Fruit fly (Drosophila melanogaster): Measurements from ENCODE around the gene epsilonCOP.
A peak's percentile ranks its signal among the peaks of the same experiment; 100 is the strongest.

The epsilonCOP gene

dm6 chr2L:6480212-6480994 lies 8.5 kb upstream of the epsilonCOP start, which contains the start of the genes Sec61alpha and Daxx (continued):
- TF ChIP-seq mld (GFP tag; IDR thresholded peaks at IDR 0.05; ENCODE audit: partially characterized antibody) = peak; percentile 100
- peak; percentile 89 for TF ChIP-seq fu2 (GFP tag; optimal IDR thresholded peaks at IDR 0.05)
- TF ChIP-seq CG2199 (GFP tag; IDR thresholded peaks at IDR 0.05) = peak; percentile 61; the same call in 1 of the 3 replicates
- TF ChIP-seq crp (GFP tag; optimal IDR thresholded peaks at IDR 0.05) = peak in 1 of 2 experiments; percentile 65
- TF ChIP-seq salm (tag; optimal IDR thresholded peaks at IDR 0.05) = peak; percentile 55
- TF ChIP-seq eyg (GFP tag; optimal IDR thresholded peaks at IDR 0.05) = peak; percentile 89
- peak; percentile 43 for TF ChIP-seq Elba2 (GFP tag; optimal IDR thresholded peaks at IDR 0.05)
- TF ChIP-seq CG9797 (GFP tag; optimal IDR thresholded peaks at IDR 0.05) = peak; percentile 95
- peak; percentile 69 for TF ChIP-seq tup (GFP tag; optimal IDR thresholded peaks at IDR 0.05)
- TF ChIP-seq CG10366 (GFP tag; IDR thresholded peaks at IDR 0.05) = peak; percentile 82
- TF ChIP-seq wek (GFP tag; optimal IDR thresholded peaks at IDR 0.05) = peak; percentile 12
- peak; percentile 94 for TF ChIP-seq pho (GFP tag; optimal IDR thresholded peaks at IDR 0.05)
- peak; percentile 45 for TF ChIP-seq Ssrp (tag; optimal IDR thresholded peaks at IDR 0.05)
- peak; percentile 82 for TF ChIP-seq gro (GFP tag; optimal IDR thresholded peaks at IDR 0.05)
- TF ChIP-seq Dip3 (GFP tag; optimal IDR thresholded peaks at IDR 0.05) = peak; percentile 93
- peak; percentile 87 for TF ChIP-seq lab (GFP tag; optimal IDR thresholded peaks at IDR 0.05)
- TF ChIP-seq CG13424 (tag; optimal IDR thresholded peaks at IDR 0.05) = peak; percentile 87
- peak; percentile 87 for TF ChIP-seq sug (tag; optimal IDR thresholded peaks at IDR 0.05)
- TF ChIP-seq CG17912 (GFP tag; optimal IDR thresholded peaks at IDR 0.05) = no peak
- no peak for TF ChIP-seq Stat92E (GFP tag; optimal IDR thresholded peaks at IDR 0.05)
- peak; percentile 89 for TF ChIP-seq sisA (GFP tag; IDR thresholded peaks at IDR 0.05)
- TF ChIP-seq her (GFP tag; optimal IDR thresholded peaks at IDR 0.05) = peak; percentile 80
- peak; percentile 76 for TF ChIP-seq CG13296 (GFP tag; optimal IDR thresholded peaks at IDR 0.05)
- TF ChIP-seq HmgD (GFP tag; optimal IDR thresholded peaks at IDR 0.05) = peak; percentile 85
- TF ChIP-seq dpn (GFP tag; optimal IDR thresholded peaks at IDR 0.05) = peak; percentile 88 to 92
- TF ChIP-seq Xbp1 (GFP tag; optimal IDR thresholded peaks at IDR 0.05) = peak; percentile 89
- TF ChIP-seq CG32532 (GFP tag; IDR thresholded peaks at IDR 0.05) = peak; percentile 92
- peak; percentile 85 for TF ChIP-seq CG4424 (GFP tag; optimal IDR thresholded peaks at IDR 0.05)
- TF ChIP-seq CkIIα-i1 (GFP tag; IDR thresholded peaks at IDR 0.05) = no peak
- peak; percentile 46 for TF ChIP-seq sd (tag; optimal IDR thresholded peaks at IDR 0.05)
- TF ChIP-seq CG9609 (GFP tag; optimal IDR thresholded peaks at IDR 0.05) = peak; percentile 89
- peak; percentile 22 for TF ChIP-seq CG9437 (GFP tag; optimal IDR thresholded peaks at IDR 0.05)
- no peak for TF ChIP-seq cad (GFP tag; optimal IDR thresholded peaks at IDR 0.05)
- TF ChIP-seq CG10431 (GFP tag; optimal IDR thresholded peaks at IDR 0.05) = peak; percentile 42
- TF ChIP-seq otp (GFP tag; IDR thresholded peaks at IDR 0.05) = peak; percentile 71; the same call in 2 of the 3 replicates
- peak; percentile 32 for TF ChIP-seq CG6813 (GFP tag; optimal IDR thresholded peaks at IDR 0.05)
- peak; percentile 57 for TF ChIP-seq stc (GFP tag; IDR thresholded peaks at IDR 0.05)
- TF ChIP-seq abd-A (tag; optimal IDR thresholded peaks at IDR 0.05) = peak; percentile 51
- peak; percentile 68 for TF ChIP-seq CG4730 (GFP tag; IDR thresholded peaks at IDR 0.05)
- TF ChIP-seq NfI (GFP tag; optimal IDR thresholded peaks at IDR 0.05) = peak; percentile 82
- peak; percentile 45 for TF ChIP-seq nau (GFP tag; optimal IDR thresholded peaks at IDR 0.05)
- TF ChIP-seq nmo (GFP tag; optimal IDR thresholded peaks at IDR 0.05) = peak; percentile 87
- TF ChIP-seq CG3838 (GFP tag; optimal IDR thresholded peaks at IDR 0.05) = peak; percentile 67
- TF ChIP-seq CG6765 (GFP tag; optimal IDR thresholded peaks at IDR 0.05) = peak; percentile 67
- TF ChIP-seq p53 (GFP tag; optimal IDR thresholded peaks at IDR 0.05) = peak; percentile 84
- peak; percentile 67 for TF ChIP-seq Dref (GFP tag; IDR thresholded peaks at IDR 0.05)
- peak; percentile 21 for TF ChIP-seq CG12071 (GFP tag; optimal IDR thresholded peaks at IDR 0.05)

Measured in whole organism, embryonic.